Worm (Caenorhabditis elegans) whole organism, L1 larva: ENCODE data around the gene gfat-1.

Experiments
- ces-1 ChIP-seq: fragments of 150-350 bp; optimal IDR thresholded peaks from 2 replicates; lab custom pipeline; 2014; ENCODE audit warnings: missing biosample characterization, missing genetic modification reagents, missing genetic modification characterization
- lin-35 ChIP-seq, 2 experiments: fragments of 150-350 bp; optimal IDR thresholded peaks; 2 replicates each; lab custom pipeline; 2014; ENCODE audit warnings: missing biosample characterization in 2 of 2, missing genetic modification characterization in 2 of 2, missing genetic modification reagents in 2 of 2
- nhr-11 ChIP-seq: fragments of 150-350 bp; optimal IDR thresholded peaks from 2 replicates; lab custom pipeline; 2014; ENCODE audit warnings: missing biosample characterization, missing genetic modification characterization
- nhr-12 ChIP-seq: sonication (generic microtip); optimal IDR thresholded peaks from 2 replicates; lab custom pipeline; 2017; ENCODE audit warnings: missing biosample characterization, missing genetic modification characterization
- nhr-76 ChIP-seq: sonication (generic microtip); optimal IDR thresholded peaks from 2 replicates; lab custom pipeline; 2017; ENCODE audit warnings: missing biosample characterization, missing genetic modification characterization
- ztf-11 ChIP-seq, 2 experiments: sonication (generic microtip); optimal IDR thresholded peaks; 2 replicates each; lab custom pipeline; 2016 to 2017; ENCODE audit warnings: missing genetic modification characterization in 2 of 2, missing biosample characterization in 1 of 2, missing compliant biosample characterization in 1 of 2

ce11 chrII:11544714-11545113 is 50.5 kb downstream of the gfat-1 start, which contains the start of gene F54D5.9:
- TF ChIP-seq lin-35 (GFP tag; optimal IDR thresholded peaks at IDR 0.05; lab: Kevin White, UChicago) (no peak), nhr-76 (no peak), ces-1 (GFP tag; lab: Kevin White, UChicago) (no peak), nhr-12 (tag; lab: Kevin White, UChicago) (no peak), nhr-11 (tag; lab: Kevin White, UChicago) (no peak), ztf-11 (tag; optimal IDR thresholded peaks at IDR 0.05; lab: Kevin White, UChicago) (no peak)
